Worm (Caenorhabditis elegans): ENCODE measurements around the gene gly-1.

DNA sequence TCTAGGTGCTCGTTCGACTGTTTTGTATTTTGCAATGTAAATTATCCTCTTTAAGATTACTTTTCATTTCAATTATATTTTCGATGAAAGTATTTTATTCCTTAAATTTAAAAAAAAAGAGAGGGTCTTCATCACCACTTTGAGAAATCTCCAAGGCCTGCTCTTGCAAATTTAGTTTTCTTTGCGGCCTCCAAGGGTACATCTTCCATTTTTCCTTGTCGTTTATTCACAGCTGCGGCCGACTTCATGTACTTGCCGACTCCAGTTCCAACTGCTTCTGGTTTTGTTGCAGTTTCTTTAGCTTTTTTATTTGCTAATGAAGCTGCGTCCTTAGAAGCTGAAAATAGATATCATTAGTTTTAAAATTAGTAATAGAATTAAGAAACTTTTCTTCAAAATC lies 31.3 kb downstream of the gly-1 start:
- TF ChIP-seq W03F9.2 (tag; optimal IDR thresholded peaks at IDR 0.05) (no peak), him-1 (tag; optimal IDR thresholded peaks at IDR 0.05) (no peak)
